Fruit fly (Drosophila melanogaster): Measurements from ENCODE around the gene Rtel1.

dm6 chrX:5770730-5771181 is 23.2 kb downstream of the Rtel1 start, which contains the start of gene CG3097:
- TF ChIP-seq CG8478 (optimal IDR thresholded peaks at IDR 0.05) (no peak), CTCF (optimal IDR thresholded peaks at IDR 0.05) (no peak)
